Fruit fly (Drosophila melanogaster): Measurements from ENCODE around the gene CG33177.

The CG33177 gene

dm6 chrX:15043013-15043699 is 38.0 kb upstream of the CG33177 start (continued):
- TF ChIP-seq BtbVII (GFP tag; optimal IDR thresholded peaks at IDR 0.05) (peak; percentile 88), CG12769 (tag; optimal IDR thresholded peaks at IDR 0.05) (peak; percentile 76), CG10543 (GFP tag; optimal IDR thresholded peaks at IDR 0.05) (peak; percentile 94), CG18599 (GFP tag; optimal IDR thresholded peaks at IDR 0.05) (peak; percentile 89), kah (GFP tag; optimal IDR thresholded peaks at IDR 0.05) (peak; percentile 77), CG10321 (GFP tag; IDR thresholded peaks at IDR 0.05) (peak; percentile 44; the same call in 1 of the 2 replicates), trh (GFP tag; optimal IDR thresholded peaks at IDR 0.05) (peak; percentile 67), CG4404 (GFP tag; IDR thresholded peaks at IDR 0.05) (no peak), Vsx1 (GFP tag; optimal IDR thresholded peaks at IDR 0.05) (peak; percentile 93), CG34224 (GFP tag; IDR thresholded peaks at IDR 0.05; ENCODE audit: partially characterized antibody) (no peak), so (GFP tag; IDR thresholded peaks at IDR 0.05) (peak; percentile 82; the same call in 2 of the 3 replicates), Taf1 (GFP tag; IDR thresholded peaks at IDR 0.05) (no peak), seq (GFP tag; IDR thresholded peaks at IDR 0.05) (peak; percentile 87), CG16813 (GFP tag; IDR thresholded peaks at IDR 0.05; ENCODE audit: partially characterized antibody) (no peak), HmgD (GFP tag; optimal IDR thresholded peaks at IDR 0.05) (no peak), Dip2 (GFP tag; IDR thresholded peaks at IDR 0.05) (no peak), tin (GFP tag; optimal IDR thresholded peaks at IDR 0.05) (peak; percentile 49), pum (GFP tag; optimal IDR thresholded peaks at IDR 0.05) (peak; percentile 11), p53 (GFP tag; optimal IDR thresholded peaks at IDR 0.05) (peak; percentile 51), peb (GFP tag; IDR thresholded peaks at IDR 0.05) (peak; percentile 55), CG8944 (GFP tag; optimal IDR thresholded peaks at IDR 0.05) (peak; percentile 81), dmrt11E (tag; optimal IDR thresholded peaks at IDR 0.05) (peak; percentile 75), Max (GFP tag; optimal IDR thresholded peaks at IDR 0.05) (peak; percentile 75), CG17328 (GFP tag; IDR thresholded peaks at IDR 0.05) (peak; percentile 77), NFAT (GFP tag; IDR thresholded peaks at IDR 0.05) (peak; percentile 54; the same call in 1 of the 2 replicates), CG16779 (GFP tag; IDR thresholded peaks at IDR 0.05) (peak; percentile 41; the same call in 1 of the 2 replicates), abd-A (tag; optimal IDR thresholded peaks at IDR 0.05) (no peak), CG6272 (GFP tag; IDR thresholded peaks at IDR 0.05) (no peak), pros (GFP tag; optimal IDR thresholded peaks at IDR 0.05) (no peak), CG2129 (GFP tag; IDR thresholded peaks at IDR 0.05; ENCODE audit: partially characterized antibody) (no peak), ewg (GFP tag; optimal IDR thresholded peaks at IDR 0.05) (peak; percentile 77), Atf-2 (GFP tag; optimal IDR thresholded peaks at IDR 0.05) (peak; percentile 78), E2f2 (GFP tag; IDR thresholded peaks at IDR 0.05) (peak; percentile 50; the same call in 1 of the 2 replicates), pnt (GFP tag; optimal IDR thresholded peaks at IDR 0.05) (peak; percentile 68), amos (GFP tag; IDR thresholded peaks at IDR 0.05; ENCODE audit: partially characterized antibody) (no peak), otp (GFP tag; IDR thresholded peaks at IDR 0.05) (peak; percentile 90), Ravus (GFP tag; IDR thresholded peaks at IDR 0.05) (no peak), esg (GFP tag; conservative IDR thresholded peaks at IDR 0.05) (no peak; the same call in 1 of the 2 replicates), CG14860 (GFP tag; IDR thresholded peaks at IDR 0.05; ENCODE audit: partially characterized antibody) (no peak), CG8478 (optimal IDR thresholded peaks at IDR 0.05) (no peak), CG9817 (tag; optimal IDR thresholded peaks at IDR 0.05) (peak; percentile 43), CG3407 (GFP tag; optimal IDR thresholded peaks at IDR 0.05) (peak; percentile 96), z (GFP tag; IDR thresholded peaks at IDR 0.05) (peak; percentile 8; the same call in 1 of the 3 replicates), CG1792 (GFP tag; optimal IDR thresholded peaks at IDR 0.05) (peak; percentile 94), oc (tag; optimal IDR thresholded peaks at IDR 0.05) (peak; percentile 88), dmrt99B (tag; optimal IDR thresholded peaks at IDR 0.05) (peak; percentile 86), Oli (tag; optimal IDR thresholded peaks at IDR 0.05) (peak; percentile 56), fru (optimal IDR thresholded peaks at IDR 0.05) (no peak), CG3847 (GFP tag; IDR thresholded peaks at IDR 0.05) (no peak), psq (GFP tag; optimal IDR thresholded peaks at IDR 0.05) (peak; percentile 76)

Data from whole organism, embryonic.